Fruit fly (Drosophila melanogaster) whole organism, pupa: ENCODE measurements around the gene CG5910.

Experiments
- CG10348 ChIP-seq: fragments of 200-800 bp; sonication (Bioruptor generic); IDR thresholded peaks from 2 replicates; pipeline ENCODE4 v1.3.6; 2022; ENCODE audit warnings: missing biosample characterization, missing genetic modification characterization
- CG12605 ChIP-seq: fragments of 200-800 bp; sonication (Bioruptor generic); IDR thresholded peaks from 2 replicates; pipeline ENCODE4 v1.3.6; 2022; ENCODE audit warnings: missing biosample characterization, missing genetic modification characterization
- CG15710 ChIP-seq: fragments of 200-800 bp; sonication (Bioruptor generic); optimal IDR thresholded peaks from 2 replicates; lab custom pipeline; 2018; ENCODE audit warnings: missing biosample characterization, mild to moderate bottlenecking, missing genetic modification characterization, moderate library complexity
- CG32121 ChIP-seq: fragments of 200-800 bp; sonication (Bioruptor generic); IDR thresholded peaks from 2 replicates; pipeline ENCODE4 v1.3.6; 2022; ENCODE audit warnings: missing biosample characterization, missing genetic modification characterization
- CG4496 ChIP-seq: fragments of 200-800 bp; sonication (Bioruptor generic); IDR thresholded peaks from 3 replicates; pipeline ENCODE4 v1.3.6; 2022; ENCODE audit warnings: missing biosample characterization, missing genetic modification characterization
- CG9948 ChIP-seq: fragments of 200-800 bp; sonication (Bioruptor generic); optimal IDR thresholded peaks from 2 replicates; lab custom pipeline; 2018; ENCODE audit warnings: missing biosample characterization, mild to moderate bottlenecking, missing genetic modification characterization, moderate library complexity
- EcR ChIP-seq: fragments of 200-800 bp; sonication (Bioruptor generic); optimal IDR thresholded peaks from 3 replicates; lab custom pipeline; 2019; ENCODE audit warnings: missing biosample characterization, missing genetic modification characterization, mild to moderate bottlenecking, moderate library complexity, missing genetic modification reagents
- Pif1B ChIP-seq: fragments of 200-800 bp; sonication (Bioruptor generic); optimal IDR thresholded peaks from 3 replicates; lab custom pipeline; 2016; ENCODE audit warnings: missing biosample characterization, missing genetic modification characterization
- Snoo ChIP-seq: fragments of 200-800 bp; sonication (Bioruptor generic); optimal IDR thresholded peaks from 3 replicates; lab custom pipeline; 2017; ENCODE audit warnings: missing biosample characterization, mild to moderate bottlenecking, missing genetic modification characterization, inconsistent platforms
- gl ChIP-seq: fragments of 200-800 bp; sonication (Bioruptor generic); optimal IDR thresholded peaks from 2 replicates; lab custom pipeline; 2018; ENCODE audit warnings: missing biosample characterization, mild to moderate bottlenecking, missing genetic modification characterization
- rn ChIP-seq: fragments of 200-800 bp; sonication (Bioruptor generic); IDR thresholded peaks from 2 replicates; pipeline ENCODE4 v1.3.6; 2022; ENCODE audit warnings: missing biosample characterization, missing genetic modification characterization

DNA sequence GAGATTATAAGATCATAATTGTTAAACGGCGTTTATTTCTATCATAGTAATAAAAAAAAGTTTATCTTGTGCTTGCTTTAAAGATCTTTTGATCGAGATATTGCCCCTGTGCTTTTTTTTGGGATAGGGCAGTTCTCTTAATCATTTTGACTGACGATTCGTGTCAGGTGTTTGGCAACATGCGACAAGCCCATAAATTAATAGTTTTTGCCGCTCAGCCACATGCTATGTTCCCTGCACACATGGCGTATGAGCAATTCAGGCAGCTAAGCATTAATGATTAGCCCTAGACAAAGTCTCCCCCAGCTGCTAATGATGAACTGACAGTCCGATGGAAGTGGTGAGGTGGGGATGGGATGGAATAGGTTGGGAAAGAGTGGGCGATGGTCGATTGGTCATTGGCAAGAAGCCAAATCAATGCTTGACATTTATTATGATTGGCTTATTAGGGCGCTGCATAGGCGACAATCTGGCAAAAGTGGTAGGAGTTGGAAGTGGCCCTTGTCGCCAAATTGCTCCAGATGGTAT lies 1.3 kb upstream of the CG5910 start:
- TF ChIP-seq CG9948 (tag; lab: Kevin White, UChicago) (no peak), Snoo (no peak), CG12605 (GFP tag; lab: Robert Waterston, UW) (no peak), rn (GFP tag; lab: Robert Waterston, UW) (no peak), Pif1B (GFP tag; lab: Kevin White, UChicago) (no peak), CG15710 (tag; lab: Kevin White, UChicago) (no peak), EcR (GFP tag; lab: Kevin White, UChicago) (no peak), CG4496 (GFP tag; lab: Robert Waterston, UW) (no peak), CG10348 (GFP tag; lab: Robert Waterston, UW) (no peak), gl (tag; lab: Kevin White, UChicago) (no peak), CG32121 (GFP tag; lab: Robert Waterston, UW) (no peak)
